Fruit fly (Drosophila melanogaster) S2 (cell line): ENCODE measurements around the gene Ifrd1.

Experiments
- CG8478 ChIP-seq: fragments of >200 bp; optimal IDR thresholded peaks from 2 replicates; lab custom pipeline; 2018
- CTCF ChIP-seq, 2 experiments: fragments of >200 bp; optimal IDR thresholded peaks; 2 replicates each; lab custom pipeline; 2018

dm6 chr2L:2862621-2862962 is 11.7 kb downstream of the Ifrd1 start:
- TF ChIP-seq CTCF (optimal IDR thresholded peaks at IDR 0.05; lab: Kevin White, UChicago) (no peak), CG8478 (lab: Kevin White, UChicago) (no peak)
